Fruit fly (Drosophila melanogaster) whole organism, embryonic: ENCODE results near the gene CG8128.

Experiments
- Atf6 ChIP-seq: fragments of 200-800 bp; sonication (Bioruptor generic); IDR thresholded peaks from 2 replicates; pipeline ENCODE4 v1.3.6; 2022; ENCODE audit warnings: missing biosample characterization, missing genetic modification characterization
- Bteb2 ChIP-seq: fragments of 200-800 bp; sonication (Bioruptor generic); optimal IDR thresholded peaks from 2 replicates; lab custom pipeline; 2016; ENCODE audit warnings: missing biosample characterization, missing genetic modification characterization
- CG1024 ChIP-seq: fragments of 200-800 bp; sonication (Bioruptor generic); IDR thresholded peaks from 2 replicates; pipeline ENCODE4 v1.3.6; 2022; ENCODE audit warnings: missing biosample characterization, missing genetic modification characterization
- CG11696 ChIP-seq: fragments of 200-800 bp; sonication (Bioruptor generic); IDR thresholded peaks from 2 replicates; pipeline ENCODE4 v1.3.6; 2022; ENCODE audit warnings: missing biosample characterization, missing genetic modification characterization
- CG14014 ChIP-seq: fragments of 200-800 bp; sonication (Bioruptor generic); IDR thresholded peaks from 2 replicates; pipeline ENCODE4 v1.3.6; 2022; ENCODE audit warnings: missing biosample characterization, missing genetic modification characterization
- CG14441 ChIP-seq: fragments of 200-800 bp; sonication (Bioruptor generic); IDR thresholded peaks from 2 replicates; pipeline ENCODE4 v1.3.6; 2022; ENCODE audit warnings: missing biosample characterization, missing genetic modification characterization
- CG15011 ChIP-seq: fragments of 200-800 bp; sonication (Bioruptor generic); optimal IDR thresholded peaks from 3 replicates; lab custom pipeline; 2018; ENCODE audit warnings: missing biosample characterization, mild to moderate bottlenecking, missing genetic modification characterization
- CG15073 ChIP-seq: fragments of 200-800 bp; sonication (Bioruptor generic); optimal IDR thresholded peaks from 2 replicates; lab custom pipeline; 2016; ENCODE audit warnings: missing biosample characterization, missing genetic modification characterization
- CG1529 ChIP-seq: fragments of 200-800 bp; sonication (Bioruptor generic); optimal IDR thresholded peaks from 3 replicates; lab custom pipeline; 2018; ENCODE audit warnings: missing biosample characterization, missing genetic modification characterization
- CG2120 ChIP-seq: fragments of 200-800 bp; sonication (Bioruptor generic); optimal IDR thresholded peaks from 3 replicates; lab custom pipeline; 2016; ENCODE audit warnings: missing biosample characterization, missing genetic modification characterization
- CG2202 ChIP-seq: fragments of 200-800 bp; sonication (Bioruptor generic); optimal IDR thresholded peaks from 2 replicates; lab custom pipeline; 2018; ENCODE audit warnings: missing biosample characterization, mild to moderate bottlenecking, missing genetic modification characterization
- CG3163 ChIP-seq: fragments of 200-800 bp; sonication (Bioruptor generic); optimal IDR thresholded peaks from 3 replicates; lab custom pipeline; 2016; ENCODE audit warnings: missing biosample characterization, missing genetic modification characterization
- CG33557 ChIP-seq: fragments of 200-800 bp; sonication (Bioruptor generic); optimal IDR thresholded peaks from 2 replicates; lab custom pipeline; 2019; ENCODE audit warnings: missing biosample characterization, mild to moderate bottlenecking, missing genetic modification characterization, moderate library complexity
- CG3847 ChIP-seq: fragments of 200-800 bp; sonication (Bioruptor generic); IDR thresholded peaks from 2 replicates; pipeline ENCODE4 v1.3.6; 2022; ENCODE audit warnings: missing biosample characterization, missing genetic modification characterization
- CG4360 ChIP-seq: fragments of 200-800 bp; sonication (Bioruptor generic); IDR thresholded peaks from 2 replicates; pipeline ENCODE4 v1.3.6; 2022; ENCODE audit warnings: missing biosample characterization, missing genetic modification characterization
- CG43689 ChIP-seq: fragments of 200-800 bp; sonication (Bioruptor generic); IDR thresholded peaks from 2 replicates; pipeline ENCODE4 v1.3.6; 2022; ENCODE audit warnings: missing biosample characterization, missing genetic modification characterization
- CG4820 ChIP-seq: fragments of 200-800 bp; sonication (Bioruptor generic); optimal IDR thresholded peaks from 3 replicates; lab custom pipeline; 2016; ENCODE audit warnings: missing biosample characterization, missing genetic modification characterization
- CG5245 ChIP-seq: fragments of 200-800 bp; sonication (Bioruptor generic); optimal IDR thresholded peaks from 3 replicates; lab custom pipeline; 2016; ENCODE audit warnings: missing biosample characterization, missing genetic modification characterization
- CG6272 ChIP-seq: fragments of 200-800 bp; sonication (Bioruptor generic); IDR thresholded peaks from 2 replicates; pipeline ENCODE4 v1.3.6; 2022; ENCODE audit warnings: missing biosample characterization, missing genetic modification characterization
- CG6689 ChIP-seq: fragments of 200-800 bp; sonication (Bioruptor generic); IDR thresholded peaks from 2 replicates; pipeline ENCODE4 v1.3.6; 2022; ENCODE audit warnings: missing biosample characterization, missing genetic modification characterization
- CG6813 ChIP-seq: fragments of 200-800 bp; sonication (Bioruptor generic); optimal IDR thresholded peaks from 2 replicates; lab custom pipeline; 2017; ENCODE audit warnings: missing biosample characterization, missing genetic modification characterization, mild to moderate bottlenecking, moderate library complexity, missing genetic modification reagents
- CG7357 ChIP-seq: fragments of 200-800 bp; sonication (Bioruptor generic); IDR thresholded peaks from 3 replicates; pipeline ENCODE4 v1.3.6; 2022; ENCODE audit warnings: missing biosample characterization, missing genetic modification characterization
- CG7372 ChIP-seq: fragments of 200-800 bp; sonication (Bioruptor generic); IDR thresholded peaks from 2 replicates; pipeline ENCODE4 v1.3.6; 2022; ENCODE audit warnings: missing biosample characterization, missing genetic modification characterization
- CG7556 ChIP-seq: fragments of 200-800 bp; sonication (Bioruptor generic); optimal IDR thresholded peaks from 2 replicates; lab custom pipeline; 2017; ENCODE audit warnings: missing biosample characterization, mild to moderate bottlenecking, missing genetic modification characterization
- CG9215 ChIP-seq: fragments of 200-800 bp; sonication (Bioruptor generic); IDR thresholded peaks from 2 replicates; pipeline ENCODE4 v1.3.6; 2022; ENCODE audit warnings: missing biosample characterization, missing genetic modification characterization
- CTCF ChIP-seq: fragments of 200-800 bp; sonication (Bioruptor generic); optimal IDR thresholded peaks from 2 replicates; lab custom pipeline; 2017; ENCODE audit warnings: missing biosample characterization, mild to moderate bottlenecking, missing genetic modification characterization, moderate library complexity
- D19A ChIP-seq: fragments of 200-800 bp; optimal IDR thresholded peaks from 3 replicates; lab custom pipeline; 2019; ENCODE audit warnings: missing biosample characterization, mild to moderate bottlenecking, missing genetic modification characterization, moderate library complexity
- Deaf1 ChIP-seq: fragments of 200-800 bp; optimal IDR thresholded peaks from 3 replicates; lab custom pipeline; 2019; ENCODE audit warnings: missing biosample characterization, mild to moderate bottlenecking, missing genetic modification characterization, moderate library complexity
- Dek ChIP-seq: fragments of 200-800 bp; sonication (Bioruptor generic); optimal IDR thresholded peaks from 3 replicates; lab custom pipeline; 2019; ENCODE audit warnings: missing biosample characterization, mild to moderate bottlenecking, missing genetic modification characterization, moderate library complexity
- Fer1 ChIP-seq: fragments of 200-800 bp; sonication (Bioruptor generic); optimal IDR thresholded peaks from 2 replicates; lab custom pipeline; 2017; ENCODE audit warnings: missing biosample characterization, mild to moderate bottlenecking, missing genetic modification characterization
- Fer2 ChIP-seq: fragments of 200-800 bp; sonication (Bioruptor generic); optimal IDR thresholded peaks from 2 replicates; lab custom pipeline; 2018; ENCODE audit warnings: missing biosample characterization, mild to moderate bottlenecking, missing genetic modification characterization, moderate library complexity
- Lpt ChIP-seq: fragments of >200 bp; optimal IDR thresholded peaks from 2 replicates; lab custom pipeline; 2018; ENCODE audit warnings: missing biosample characterization, missing genetic modification characterization
- Nf-YB ChIP-seq: fragments of 200-800 bp; sonication (Bioruptor generic); optimal IDR thresholded peaks from 3 replicates; lab custom pipeline; 2019; ENCODE audit warnings: missing biosample characterization, mild to moderate bottlenecking, missing genetic modification characterization, moderate library complexity
- Nf-YC ChIP-seq: fragments of 200-800 bp; optimal IDR thresholded peaks from 3 replicates; lab custom pipeline; 2019; ENCODE audit warnings: missing biosample characterization, mild to moderate bottlenecking, missing genetic modification characterization, moderate library complexity
- Sox102F ChIP-seq: fragments of 200-800 bp; sonication (Bioruptor generic); optimal IDR thresholded peaks from 2 replicates; lab custom pipeline; 2018; ENCODE audit warnings: missing biosample characterization, mild to moderate bottlenecking, missing genetic modification characterization, moderate library complexity
- al ChIP-seq: fragments of 200-800 bp; sonication (Bioruptor generic); IDR thresholded peaks from 2 replicates; pipeline ENCODE4 v1.3.6; 2022; ENCODE audit warnings: missing biosample characterization, missing genetic modification characterization
- cg ChIP-seq: fragments of 200-800 bp; sonication (Bioruptor generic); optimal IDR thresholded peaks from 3 replicates; lab custom pipeline; 2019; ENCODE audit warnings: missing biosample characterization, mild to moderate bottlenecking, missing genetic modification characterization, moderate library complexity
- crol ChIP-seq: fragments of 200-800 bp; sonication (Bioruptor generic); IDR thresholded peaks from 2 replicates; pipeline ENCODE4 v1.3.6; 2022; ENCODE audit warnings: missing biosample characterization, missing genetic modification characterization
- danr ChIP-seq: fragments of 200-800 bp; sonication (Bioruptor generic); IDR thresholded peaks from 2 replicates; pipeline ENCODE4 v1.3.6; 2022; ENCODE audit warnings: missing biosample characterization, missing genetic modification characterization
- dmrt99B ChIP-seq: fragments of 200-800 bp; sonication (Bioruptor generic); optimal IDR thresholded peaks from 2 replicates; lab custom pipeline; 2018; ENCODE audit warnings: missing biosample characterization, mild to moderate bottlenecking, missing genetic modification characterization, moderate library complexity
- dysf ChIP-seq: fragments of 200-800 bp; sonication (Bioruptor generic); IDR thresholded peaks from 3 replicates; pipeline ENCODE4 v1.3.6; 2022; ENCODE audit warnings: missing biosample characterization, missing genetic modification characterization
- esg ChIP-seq: fragments of 200-800 bp; sonication (Bioruptor generic); conservative IDR thresholded peaks from 2 replicates; pipeline ENCODE4 v1.3.6; 2022; ENCODE audit warnings: missing biosample characterization, missing genetic modification characterization
- fd64A ChIP-seq: fragments of 200-800 bp; sonication (Bioruptor generic); optimal IDR thresholded peaks from 3 replicates; lab custom pipeline; 2018; ENCODE audit warnings: missing biosample characterization, mild to moderate bottlenecking, missing genetic modification characterization
- grn ChIP-seq: fragments of 200-800 bp; sonication (Bioruptor generic); optimal IDR thresholded peaks from 3 replicates; lab custom pipeline; 2017; ENCODE audit warnings: missing biosample characterization, missing genetic modification characterization
- gsb-n ChIP-seq: fragments of 200-800 bp; sonication (Bioruptor generic); optimal IDR thresholded peaks from 3 replicates; lab custom pipeline; 2018; ENCODE audit warnings: missing biosample characterization, mild to moderate bottlenecking, missing genetic modification characterization
- knrl ChIP-seq: fragments of 200-800 bp; sonication (Bioruptor generic); IDR thresholded peaks from 3 replicates; pipeline ENCODE4 v1.3.6; 2022; ENCODE audit warnings: missing biosample characterization, missing genetic modification characterization; ENCODE audit not compliant: partially characterized antibody
- nmo ChIP-seq: fragments of 200-800 bp; sonication (Bioruptor generic); optimal IDR thresholded peaks from 2 replicates; lab custom pipeline; 2018; ENCODE audit warnings: missing biosample characterization, mild to moderate bottlenecking, missing genetic modification characterization, moderate library complexity
- nom ChIP-seq: fragments of 200-800 bp; sonication (Bioruptor generic); optimal IDR thresholded peaks from 2 replicates; lab custom pipeline; 2017; ENCODE audit warnings: missing biosample characterization, missing genetic modification characterization, mild to moderate bottlenecking, moderate library complexity, missing genetic modification reagents
- seq ChIP-seq: fragments of 200-800 bp; sonication (Bioruptor generic); IDR thresholded peaks from 2 replicates; pipeline ENCODE4 v1.3.6; 2022; ENCODE audit warnings: missing biosample characterization, missing genetic modification characterization
- sima ChIP-seq: fragments of 200-800 bp; sonication (Bioruptor generic); optimal IDR thresholded peaks from 2 replicates; lab custom pipeline; 2016; ENCODE audit warnings: missing biosample characterization, missing genetic modification characterization
- yki ChIP-seq: fragments of >200 bp; optimal IDR thresholded peaks from 3 replicates; lab custom pipeline; 2018
- zfh2 ChIP-seq: fragments of 200-800 bp; sonication (Bioruptor generic); optimal IDR thresholded peaks from 2 replicates; lab custom pipeline; 2016; ENCODE audit warnings: missing biosample characterization, missing genetic modification characterization

The CG8128 gene

DNA sequence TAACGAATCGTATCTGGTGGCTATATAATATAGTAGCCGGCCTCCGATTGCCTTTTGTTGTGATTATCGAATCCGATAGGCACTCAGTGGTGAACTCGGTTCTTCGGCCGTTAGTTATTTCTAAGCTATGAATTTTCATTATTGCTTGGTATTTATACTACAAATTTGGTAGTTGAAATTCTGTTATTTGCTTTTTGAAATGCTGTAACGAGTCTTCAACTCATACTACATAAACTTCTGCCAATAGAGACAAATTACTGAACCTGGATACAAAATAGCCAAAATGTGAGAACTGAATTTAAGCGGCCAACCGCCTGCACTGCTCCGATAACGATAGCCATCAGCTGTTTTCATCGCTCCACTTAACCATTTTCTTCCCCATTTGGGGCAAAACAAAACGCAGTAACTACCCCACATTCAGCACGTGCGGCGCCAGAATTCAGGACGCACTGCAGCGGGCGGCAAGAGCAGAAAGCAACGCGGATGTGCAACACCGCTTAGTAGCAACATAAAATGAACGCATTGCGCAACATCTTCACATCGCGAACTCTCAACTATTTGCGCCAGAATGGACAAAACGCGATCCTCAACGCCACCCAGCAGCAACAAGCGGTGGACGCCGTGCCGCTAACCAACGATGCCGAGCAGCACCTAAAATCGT, 41.7 kb downstream of the CG8128 start, which contains the start of the genes CG11679 and CG8206 (continued):
- TF ChIP-seq CG5245 (GFP tag; lab: Kevin White, UChicago) = no peak
- no peak; the same call in 1 of the 2 replicates for TF ChIP-seq al (GFP tag; lab: Robert Waterston, UW)
- TF ChIP-seq nom (GFP tag; lab: Kevin White, UChicago) = no peak
- TF ChIP-seq Atf6 (GFP tag; lab: Robert Waterston, UW) = no peak
- no peak for TF ChIP-seq CG11696 (GFP tag; lab: Robert Waterston, UW)
- no peak for TF ChIP-seq CG7556 (GFP tag; lab: Kevin White, UChicago)
- no peak for TF ChIP-seq CG15011 (GFP tag; lab: Kevin White, UChicago)
- TF ChIP-seq Sox102F (GFP tag; lab: Kevin White, UChicago) = no peak
- no peak for TF ChIP-seq fd64A (GFP tag; lab: Kevin White, UChicago)
- no peak for TF ChIP-seq CG1529
- no peak for TF ChIP-seq Dek (tag; lab: Kevin White, UChicago)
- peak; percentile 56 for TF ChIP-seq CG9215 (GFP tag; lab: Robert Waterston, UW)
- TF ChIP-seq CG6813 (GFP tag; lab: Kevin White, UChicago) = no peak
- peak; percentile 47 for TF ChIP-seq zfh2 (GFP tag; lab: Kevin White, UChicago)
- TF ChIP-seq Fer1 (GFP tag; lab: Kevin White, UChicago) = peak; percentile 36
- TF ChIP-seq knrl (GFP tag; lab: Robert Waterston, UW) = peak; percentile 32; the same call in 1 of the 3 replicates
- no peak for TF ChIP-seq esg (GFP tag; lab: Robert Waterston, UW)
- TF ChIP-seq cg = no peak
- TF ChIP-seq seq (GFP tag; lab: Robert Waterston, UW) = no peak
- no peak for TF ChIP-seq Fer2
- TF ChIP-seq CG2202 (tag; lab: Kevin White, UChicago) = no peak
- TF ChIP-seq CG14014 (GFP tag; lab: Robert Waterston, UW) = peak; percentile 26; the same call in 1 of the 2 replicates
- TF ChIP-seq sima (GFP tag; lab: Kevin White, UChicago) = no peak
- TF ChIP-seq dmrt99B = peak; percentile 35
- no peak for TF ChIP-seq Lpt (GFP tag; lab: Kevin White, UChicago)
- TF ChIP-seq dysf = peak; percentile 41; the same call in 1 of the 3 replicates
- no peak for TF ChIP-seq CG7357
- TF ChIP-seq yki (lab: Kevin White, UChicago) = no peak
- TF ChIP-seq CG43689 (GFP tag; lab: Robert Waterston, UW) = no peak
- TF ChIP-seq CG6272 (GFP tag; lab: Robert Waterston, UW) = 0 out of 2 replicates have a peak, but pooled peaks have one; percentile 8
- no peak for TF ChIP-seq gsb-n (tag; lab: Kevin White, UChicago)
- TF ChIP-seq danr = no peak
- peak; percentile 42 for TF ChIP-seq Nf-YC (tag; lab: Kevin White, UChicago)
- no peak for TF ChIP-seq CG15073 (GFP tag; lab: Kevin White, UChicago)
- no peak for TF ChIP-seq D19A (tag; lab: Kevin White, UChicago)
- TF ChIP-seq CTCF (GFP tag; lab: Kevin White, UChicago) = no peak
- TF ChIP-seq CG3163 = no peak
- no peak for TF ChIP-seq CG33557 (GFP tag; lab: Kevin White, UChicago)
- TF ChIP-seq CG6689 (GFP tag; lab: Robert Waterston, UW) = peak; percentile 55
- no peak for TF ChIP-seq Bteb2
- 0 out of 2 replicates have a peak, but pooled peaks have one; percentile 24 for TF ChIP-seq CG3847 (GFP tag; lab: Robert Waterston, UW)
- TF ChIP-seq CG4360 = no peak
- TF ChIP-seq Deaf1 (tag; lab: Kevin White, UChicago) = no peak
- TF ChIP-seq nmo (GFP tag; lab: Kevin White, UChicago) = peak; percentile 58
- no peak for TF ChIP-seq CG1024 (GFP tag; lab: Robert Waterston, UW)
- TF ChIP-seq CG4820 (GFP tag; lab: Kevin White, UChicago) = peak; percentile 35
- peak; percentile 45; the same call in 1 of the 2 replicates for TF ChIP-seq CG14441 (GFP tag; lab: Robert Waterston, UW)
- no peak for TF ChIP-seq CG7372 (GFP tag; lab: Robert Waterston, UW)
- peak; percentile 66 for TF ChIP-seq CG2120 (GFP tag; lab: Kevin White, UChicago)
- TF ChIP-seq grn (GFP tag; lab: Kevin White, UChicago) = no peak
- TF ChIP-seq Nf-YB (GFP tag; lab: Kevin White, UChicago) = no peak
- TF ChIP-seq crol (GFP tag; lab: Robert Waterston, UW) = no peak
